Fruit fly (Drosophila melanogaster): ENCODE data around the gene CG34456.

The CG34456 gene

DNA sequence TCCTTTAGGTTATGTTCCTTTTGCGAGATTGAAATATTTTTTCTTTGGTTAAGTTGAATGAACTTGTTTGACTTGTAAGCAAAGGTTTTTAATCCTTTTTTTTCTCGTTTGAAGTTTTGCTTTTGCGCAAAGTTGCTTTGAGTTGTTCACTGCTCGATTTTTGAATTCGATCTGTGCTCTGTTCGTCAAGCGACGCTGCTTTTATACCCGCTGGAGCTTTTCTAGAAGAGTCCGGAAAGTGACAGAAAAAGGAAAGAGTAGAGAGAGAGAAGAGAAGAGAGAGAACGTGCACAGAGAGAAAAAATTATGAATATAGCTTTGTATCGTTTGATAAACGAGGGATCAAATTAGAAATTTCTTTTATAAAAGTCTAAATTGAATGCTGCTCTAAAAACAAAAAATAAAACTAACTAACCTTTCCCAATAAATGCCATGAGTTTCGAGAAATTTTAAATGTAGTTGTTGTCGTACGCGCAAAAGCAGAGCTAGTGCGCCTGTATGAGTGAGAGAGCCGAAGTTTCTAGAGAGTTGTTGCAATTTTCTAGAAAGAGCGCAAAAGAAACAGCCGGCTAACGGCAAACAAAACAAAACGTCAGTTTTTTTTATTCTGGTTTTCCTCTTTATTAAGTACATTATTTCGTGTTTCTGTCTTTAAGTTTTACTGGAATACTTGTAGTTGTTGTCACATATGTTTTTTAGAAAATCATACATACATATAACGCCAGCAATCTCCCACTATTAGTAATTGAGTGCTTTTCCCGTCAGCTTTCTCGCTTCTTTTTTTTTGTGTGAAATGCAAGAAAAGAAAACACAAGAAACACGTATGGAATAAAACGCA is 15.5 kb downstream of the CG34456 start, which contains the start of gene Hsp26 (continued):
- no peak for TF ChIP-seq Elba2 (GFP tag; optimal IDR thresholded peaks at IDR 0.05)
- TF ChIP-seq CG30020 (tag; optimal IDR thresholded peaks at IDR 0.05): peak; percentile 46
- peak; percentile 24; the same call in 1 of the 2 replicates for TF ChIP-seq CG10321 (GFP tag; IDR thresholded peaks at IDR 0.05)
- TF ChIP-seq CG6272 (GFP tag; IDR thresholded peaks at IDR 0.05): peak; percentile 55; the same call in 1 of the 2 replicates
- TF ChIP-seq CG6854 (GFP tag; optimal IDR thresholded peaks at IDR 0.05): peak; percentile 73
- peak; percentile 99 for TF ChIP-seq sens (GFP tag)
- TF ChIP-seq CG31224 (GFP tag; IDR thresholded peaks at IDR 0.05): peak; percentile 68
- TF ChIP-seq CG6175 (GFP tag; IDR thresholded peaks at IDR 0.05): no peak
- peak; percentile 86 for TF ChIP-seq Fer1 (GFP tag; optimal IDR thresholded peaks at IDR 0.05)
- TF ChIP-seq CG18764 (GFP tag; optimal IDR thresholded peaks at IDR 0.05): peak; percentile 66
- no peak for TF ChIP-seq CG9797 (GFP tag; optimal IDR thresholded peaks at IDR 0.05)
- peak; percentile 84 for TF ChIP-seq CG11504 (tag; optimal IDR thresholded peaks at IDR 0.05)
- peak; percentile 54 for TF ChIP-seq CG2116 (GFP tag; optimal IDR thresholded peaks at IDR 0.05)
- TF ChIP-seq Hand (GFP tag; optimal IDR thresholded peaks at IDR 0.05): peak; percentile 87
- TF ChIP-seq CG18619 (GFP tag; optimal IDR thresholded peaks at IDR 0.05): peak; percentile 74
- peak; percentile 69 for TF ChIP-seq CG14710 (tag; optimal IDR thresholded peaks at IDR 0.05)
- TF ChIP-seq Pdp1 (GFP tag; optimal IDR thresholded peaks at IDR 0.05): peak; percentile 75 to 82
- peak; percentile 85 for TF ChIP-seq ken (GFP tag; IDR thresholded peaks at IDR 0.05)
- TF ChIP-seq CG15479 (GFP tag; optimal IDR thresholded peaks at IDR 0.05): no peak
- peak; percentile 89 for TF ChIP-seq CG2712 (tag; optimal IDR thresholded peaks at IDR 0.05)
- TF ChIP-seq D19B (GFP tag; optimal IDR thresholded peaks at IDR 0.05): peak; percentile 54
- peak; percentile 70 for TF ChIP-seq Bdp1 (GFP tag; optimal IDR thresholded peaks at IDR 0.05)
- no peak for TF ChIP-seq tll (GFP tag; optimal IDR thresholded peaks at IDR 0.05)
- TF ChIP-seq p53 (GFP tag; optimal IDR thresholded peaks at IDR 0.05): peak; percentile 63
- peak; percentile 90 for TF ChIP-seq zf30C (GFP tag; optimal IDR thresholded peaks at IDR 0.05)
- peak; percentile 16 for TF ChIP-seq CG7928 (GFP tag; optimal IDR thresholded peaks at IDR 0.05)
- peak; percentile 77 for TF ChIP-seq run (tag; optimal IDR thresholded peaks at IDR 0.05)
- peak; percentile 89 for TF ChIP-seq lilli (GFP tag; optimal IDR thresholded peaks at IDR 0.05)
- 0 out of 2 replicates have a peak, but pooled peaks have one; percentile 23 for TF ChIP-seq CG11085 (GFP tag; IDR thresholded peaks at IDR 0.05)
- peak; percentile 49 for TF ChIP-seq B-H2 (GFP tag; optimal IDR thresholded peaks at IDR 0.05)
- TF ChIP-seq CG33557 (GFP tag; optimal IDR thresholded peaks at IDR 0.05): peak; percentile 21
- TF ChIP-seq dimm (GFP tag; IDR thresholded peaks at IDR 0.05): peak; percentile 58; the same call in 1 of the 2 replicates
- peak; percentile 87 for TF ChIP-seq ATbp (GFP tag; optimal IDR thresholded peaks at IDR 0.05)
- peak; percentile 73 for TF ChIP-seq ttk (GFP tag; IDR thresholded peaks at IDR 0.05)
- TF ChIP-seq CG7987 (GFP tag; optimal IDR thresholded peaks at IDR 0.05): peak; percentile 43
- peak; percentile 81 to 82 for TF ChIP-seq chif (GFP tag; optimal IDR thresholded peaks at IDR 0.05)
- TF ChIP-seq CG11398 (GFP tag; optimal IDR thresholded peaks at IDR 0.05): peak; percentile 78
- TF ChIP-seq CG4424 (GFP tag; optimal IDR thresholded peaks at IDR 0.05): peak; percentile 83
- TF ChIP-seq salm (tag; optimal IDR thresholded peaks at IDR 0.05): peak; percentile 85
- TF ChIP-seq gro (GFP tag; optimal IDR thresholded peaks at IDR 0.05): peak; percentile 80
- peak; percentile 87 for TF ChIP-seq gcm (GFP tag; optimal IDR thresholded peaks at IDR 0.05)
- TF ChIP-seq Lhr (GFP tag; optimal IDR thresholded peaks at IDR 0.05): no peak
- peak; percentile 80 for TF ChIP-seq CG1602 (GFP tag; optimal IDR thresholded peaks at IDR 0.05)
- TF ChIP-seq CG12071 (GFP tag; optimal IDR thresholded peaks at IDR 0.05): peak; percentile 49
- peak; percentile 65 for TF ChIP-seq tin (GFP tag; optimal IDR thresholded peaks at IDR 0.05)
- TF ChIP-seq nerfin-2 (GFP tag; IDR thresholded peaks at IDR 0.05; ENCODE audit: partially characterized antibody): no peak
- peak; percentile 85 for TF ChIP-seq nmo (GFP tag; optimal IDR thresholded peaks at IDR 0.05)
- TF ChIP-seq CG7839 (tag; optimal IDR thresholded peaks at IDR 0.05): peak; percentile 86

All from whole organism, embryonic.